Fruit fly (Drosophila melanogaster) whole organism, embryonic: ENCODE data around the gene superdeath.
A peak's percentile ranks its signal among the peaks of the same experiment; 100 is the strongest.

Source experiments
- Antp ChIP-seq: fragments of 200-800 bp; sonication (Bioruptor generic); optimal IDR thresholded peaks from 3 replicates; lab custom pipeline; 2016; ENCODE audit warnings: missing biosample characterization, missing genetic modification characterization
- CG10366 ChIP-seq: fragments of 200-800 bp; sonication (Bioruptor generic); IDR thresholded peaks from 2 replicates; pipeline ENCODE4 v1.3.6; 2022; ENCODE audit warnings: missing biosample characterization, missing genetic modification characterization
- CG10462 ChIP-seq: fragments of 200-800 bp; sonication (Bioruptor generic); optimal IDR thresholded peaks from 2 replicates; lab custom pipeline; 2016; ENCODE audit warnings: missing biosample characterization, missing genetic modification characterization
- CG11247 ChIP-seq: fragments of 200-800 bp; sonication (Bioruptor generic); IDR thresholded peaks from 2 replicates; pipeline ENCODE4 v1.3.6; 2022; ENCODE audit warnings: missing biosample characterization, missing genetic modification characterization
- CG11696 ChIP-seq: fragments of 200-800 bp; sonication (Bioruptor generic); IDR thresholded peaks from 2 replicates; pipeline ENCODE4 v1.3.6; 2022; ENCODE audit warnings: missing biosample characterization, missing genetic modification characterization
- CG12744 ChIP-seq: fragments of 200-800 bp; sonication (Bioruptor generic); optimal IDR thresholded peaks from 2 replicates; lab custom pipeline; 2016; ENCODE audit warnings: missing biosample characterization, missing genetic modification characterization
- CG12769 ChIP-seq: fragments of 200-800 bp; sonication (Bioruptor generic); optimal IDR thresholded peaks from 2 replicates; lab custom pipeline; 2019; ENCODE audit warnings: missing biosample characterization, mild to moderate bottlenecking, missing genetic modification characterization, moderate library complexity
- CG14667 ChIP-seq: fragments of 200-800 bp; sonication (Bioruptor generic); IDR thresholded peaks from 2 replicates; pipeline ENCODE4 v1.3.6; 2022; ENCODE audit warnings: missing biosample characterization, missing genetic modification characterization
- CG14965 ChIP-seq: fragments of 200-800 bp; sonication (Bioruptor generic); optimal IDR thresholded peaks from 2 replicates; lab custom pipeline; 2016; ENCODE audit warnings: missing biosample characterization, missing genetic modification characterization, borderline replicate concordance
- CG16813 ChIP-seq: fragments of 200-800 bp; sonication (Bioruptor generic); IDR thresholded peaks from 3 replicates; pipeline ENCODE4 v1.3.6; 2022; ENCODE audit warnings: missing biosample characterization, missing genetic modification characterization; ENCODE audit not compliant: partially characterized antibody
- CG17186 ChIP-seq: fragments of 200-800 bp; sonication (Bioruptor generic); optimal IDR thresholded peaks from 3 replicates; lab custom pipeline; 2017; ENCODE audit warnings: missing biosample characterization, missing genetic modification reagents, missing genetic modification characterization
- CG3065 ChIP-seq: fragments of 200-800 bp; sonication (Bioruptor generic); optimal IDR thresholded peaks from 2 replicates; lab custom pipeline; 2016; ENCODE audit warnings: missing biosample characterization, missing genetic modification characterization
- CG33557 ChIP-seq: fragments of 200-800 bp; sonication (Bioruptor generic); optimal IDR thresholded peaks from 2 replicates; lab custom pipeline; 2019; ENCODE audit warnings: missing biosample characterization, mild to moderate bottlenecking, missing genetic modification characterization, moderate library complexity
- CG34224 ChIP-seq: fragments of 200-800 bp; sonication (Bioruptor generic); IDR thresholded peaks from 3 replicates; pipeline ENCODE4 v1.3.6; 2022; ENCODE audit warnings: missing biosample characterization, missing genetic modification characterization; ENCODE audit not compliant: partially characterized antibody
- CG3726 ChIP-seq: fragments of 200-800 bp; sonication (Bioruptor generic); IDR thresholded peaks from 3 replicates; pipeline ENCODE4, ENCODE4 v1.3.6; 2022; ENCODE audit warnings: missing biosample characterization, missing genetic modification characterization
- CG3838 ChIP-seq: fragments of 200-800 bp; sonication (Bioruptor generic); optimal IDR thresholded peaks from 3 replicates; lab custom pipeline; 2016; ENCODE audit warnings: missing biosample characterization, missing genetic modification characterization
- CG42726 ChIP-seq: fragments of 200-800 bp; sonication (Bioruptor generic); IDR thresholded peaks from 2 replicates; pipeline ENCODE4 v1.3.6; 2022; ENCODE audit warnings: missing biosample characterization, missing genetic modification characterization; ENCODE audit not compliant: partially characterized antibody
- CG6272 ChIP-seq: fragments of 200-800 bp; sonication (Bioruptor generic); IDR thresholded peaks from 2 replicates; pipeline ENCODE4 v1.3.6; 2022; ENCODE audit warnings: missing biosample characterization, missing genetic modification characterization
- CG6654 ChIP-seq: fragments of 200-800 bp; sonication (Bioruptor generic); optimal IDR thresholded peaks from 2 replicates; lab custom pipeline; 2017; ENCODE audit warnings: missing biosample characterization, mild to moderate bottlenecking, missing genetic modification characterization
- CG7928 ChIP-seq: fragments of 200-800 bp; sonication (Bioruptor generic); optimal IDR thresholded peaks from 2 replicates; lab custom pipeline; 2017; ENCODE audit warnings: missing biosample characterization, mild to moderate bottlenecking, missing genetic modification characterization
- Chrac-16 ChIP-seq: fragments of 200-800 bp; sonication (Bioruptor generic); optimal IDR thresholded peaks from 3 replicates; lab custom pipeline; 2016; ENCODE audit warnings: missing biosample characterization, missing genetic modification characterization
- Doc2 ChIP-seq: fragments of 200-800 bp; sonication (Bioruptor generic); IDR thresholded peaks from 2 replicates; pipeline ENCODE4 v1.3.6; 2022; ENCODE audit warnings: missing biosample characterization, missing genetic modification characterization
- E2f1 ChIP-seq: fragments of 200-800 bp; sonication (Bioruptor generic); IDR thresholded peaks from 2 replicates; pipeline ENCODE4 v1.3.6; 2022; ENCODE audit warnings: missing biosample characterization, missing genetic modification characterization
- Hey ChIP-seq: fragments of 200-800 bp; sonication (Bioruptor generic); optimal IDR thresholded peaks from 3 replicates; lab custom pipeline; 2018; ENCODE audit warnings: missing biosample characterization, mild to moderate bottlenecking, missing genetic modification characterization
- Hr78 ChIP-seq, 2 experiments: fragments of 200-800 bp in 1 of 2; fragments of >200 bp in 1 of 2; sonication (Bioruptor generic) in 1 of 2; optimal IDR thresholded peaks; 2 replicates each; lab custom pipeline; 2017 to 2019; ENCODE audit warnings: missing biosample characterization in 2 of 2, missing genetic modification characterization in 2 of 2, mild to moderate bottlenecking in 1 of 2, moderate library complexity in 1 of 2
- Sin3A ChIP-seq: fragments of >200 bp; optimal IDR thresholded peaks from 2 replicates; lab custom pipeline; 2018
- Sry-δ ChIP-seq: fragments of 200-800 bp; sonication (Bioruptor generic); optimal IDR thresholded peaks from 2 replicates; lab custom pipeline; 2016; ENCODE audit warnings: missing biosample characterization, missing genetic modification characterization
- TFAM ChIP-seq: fragments of 200-800 bp; sonication (Bioruptor generic); optimal IDR thresholded peaks from 2 replicates; lab custom pipeline; 2017; ENCODE audit warnings: missing biosample characterization, missing genetic modification characterization, inconsistent platforms
- Usf ChIP-seq: fragments of 200-800 bp; sonication (Bioruptor generic); optimal IDR thresholded peaks from 2 replicates; lab custom pipeline; 2017; ENCODE audit warnings: missing genotype, missing biosample characterization, missing genetic modification characterization
- Vsx1 ChIP-seq: fragments of 200-800 bp; sonication (Bioruptor generic); optimal IDR thresholded peaks from 2 replicates; lab custom pipeline; 2017; ENCODE audit warnings: missing biosample characterization, mild to moderate bottlenecking, missing genetic modification characterization, missing genetic modification reagents
- YL-1 ChIP-seq: fragments of 200-800 bp; sonication (Bioruptor generic); optimal IDR thresholded peaks from 3 replicates; lab custom pipeline; 2017; ENCODE audit warnings: missing biosample characterization, mild to moderate bottlenecking, missing genetic modification characterization
- ac ChIP-seq: fragments of 200-800 bp; sonication (Bioruptor generic); optimal IDR thresholded peaks from 3 replicates; lab custom pipeline; 2017; ENCODE audit warnings: missing biosample characterization, mild to moderate bottlenecking, missing genetic modification characterization
- ap ChIP-seq: fragments of 200-800 bp; sonication (Bioruptor generic); IDR thresholded peaks from 2 replicates; pipeline ENCODE4 v1.3.6; 2022; ENCODE audit warnings: missing biosample characterization, missing genetic modification characterization
- ato ChIP-seq: fragments of 200-800 bp; sonication (Bioruptor generic); IDR thresholded peaks from 2 replicates; pipeline ENCODE4 v1.3.6; 2022; ENCODE audit warnings: missing biosample characterization, missing genetic modification characterization; ENCODE audit not compliant: partially characterized antibody
- az2 ChIP-seq: fragments of 200-800 bp; sonication (Bioruptor generic); optimal IDR thresholded peaks from 3 replicates; lab custom pipeline; 2016; ENCODE audit warnings: missing biosample characterization, missing genetic modification characterization
- bigmax ChIP-seq: fragments of 200-800 bp; sonication (Bioruptor generic); optimal IDR thresholded peaks from 2 replicates; lab custom pipeline; 2018; ENCODE audit warnings: missing biosample characterization, mild to moderate bottlenecking, missing genetic modification characterization
- caup ChIP-seq: fragments of 200-800 bp; sonication (Bioruptor generic); optimal IDR thresholded peaks from 3 replicates; lab custom pipeline; 2017; ENCODE audit warnings: missing biosample characterization, mild to moderate bottlenecking, missing genetic modification characterization, moderate library complexity; ENCODE audit not compliant: severe bottlenecking
- exex ChIP-seq: fragments of 200-800 bp; sonication (Bioruptor generic); optimal IDR thresholded peaks from 4 replicates; lab custom pipeline; 2018; ENCODE audit warnings: missing biosample characterization, mild to moderate bottlenecking, missing genetic modification characterization, moderate library complexity
- fd64A ChIP-seq: fragments of 200-800 bp; sonication (Bioruptor generic); optimal IDR thresholded peaks from 3 replicates; lab custom pipeline; 2018; ENCODE audit warnings: missing biosample characterization, mild to moderate bottlenecking, missing genetic modification characterization
- gce ChIP-seq: fragments of 200-800 bp; sonication (Bioruptor generic); IDR thresholded peaks from 3 replicates; pipeline ENCODE4 v1.3.6; 2022; ENCODE audit warnings: missing biosample characterization, missing genetic modification characterization
- gcm ChIP-seq: fragments of 200-800 bp; sonication (Bioruptor generic); optimal IDR thresholded peaks from 2 replicates; lab custom pipeline; 2019; ENCODE audit warnings: missing biosample characterization, mild to moderate bottlenecking, missing genetic modification characterization, moderate library complexity
- gsb ChIP-seq: fragments of 200-800 bp; sonication (Bioruptor generic); IDR thresholded peaks from 2 replicates; pipeline ENCODE4 v1.3.6; 2022; ENCODE audit warnings: missing biosample characterization, missing genetic modification characterization
- prd ChIP-seq, 3 experiments: fragments of >200 bp in 2 of 3; fragments of 200-800 bp in 1 of 3; sonication (Bioruptor generic) in 1 of 3; optimal IDR thresholded peaks in 2 of 3; IDR thresholded peaks in 1 of 3; 2 replicates in 2 of 3; 3 replicates in 1 of 3; pipeline versions ENCODE4 v1.3.6 to Lab custom; 2017 to 2022; ENCODE audit warnings: missing biosample characterization in 1 of 3, missing genetic modification characterization in 1 of 3
- pzg ChIP-seq: fragments of 200-800 bp; sonication (Bioruptor generic); optimal IDR thresholded peaks from 3 replicates; lab custom pipeline; 2018; ENCODE audit warnings: missing biosample characterization, mild to moderate bottlenecking, missing genetic modification characterization, moderate library complexity
- ro ChIP-seq: fragments of 200-800 bp; sonication (Bioruptor generic); IDR thresholded peaks from 2 replicates; pipeline ENCODE4 v1.3.6; 2022; ENCODE audit warnings: missing biosample characterization, missing genetic modification characterization
- run ChIP-seq: fragments of 200-800 bp; sonication (Bioruptor generic); optimal IDR thresholded peaks from 3 replicates; lab custom pipeline; 2018; ENCODE audit warnings: missing biosample characterization, mild to moderate bottlenecking, missing genetic modification characterization
- tap ChIP-seq: fragments of 200-800 bp; optimal IDR thresholded peaks from 3 replicates; lab custom pipeline; 2019; ENCODE audit warnings: missing biosample characterization, mild to moderate bottlenecking, missing genetic modification characterization, moderate library complexity
- tna ChIP-seq: fragments of 200-800 bp; sonication (Bioruptor generic); IDR thresholded peaks from 2 replicates; pipeline ENCODE4 v1.3.6; 2022; ENCODE audit warnings: missing biosample characterization, missing genetic modification characterization; ENCODE audit not compliant: partially characterized antibody
- unc-4 ChIP-seq: fragments of 200-800 bp; sonication (Bioruptor generic); IDR thresholded peaks from 2 replicates; pipeline ENCODE4 v1.3.6; 2022; ENCODE audit warnings: missing biosample characterization, missing genetic modification characterization; ENCODE audit not compliant: partially characterized antibody
- wek ChIP-seq: fragments of 200-800 bp; sonication (Bioruptor generic); optimal IDR thresholded peaks from 3 replicates; lab custom pipeline; 2018; ENCODE audit warnings: missing biosample characterization, mild to moderate bottlenecking, missing genetic modification characterization, moderate library complexity

The superdeath gene

DNA sequence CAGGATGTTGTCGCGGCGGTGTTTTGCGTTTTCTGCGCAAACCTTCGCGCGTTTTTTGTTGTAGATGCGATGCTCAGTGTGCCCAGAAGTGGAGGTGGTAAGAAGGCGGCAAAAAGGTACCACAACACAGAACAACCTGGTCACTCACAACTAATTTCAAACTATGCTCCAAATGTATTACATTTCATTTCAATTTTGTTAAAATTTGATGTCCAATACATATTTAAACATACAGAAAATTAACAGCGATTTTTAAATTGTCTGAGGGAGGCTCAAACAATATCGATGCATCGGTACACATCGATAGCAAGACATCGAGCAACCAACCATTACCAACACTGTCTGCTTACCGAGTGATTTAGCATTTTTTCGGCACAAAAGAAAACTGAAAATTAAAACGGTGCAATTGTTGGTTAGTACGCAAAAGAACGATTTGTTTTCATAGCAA is 14.8 kb downstream of the superdeath start, which contains the start of the genes Slbp and Rpn2 (continued):
- TF ChIP-seq CG42726, result peak; percentile 87
- no peak for TF ChIP-seq ac (GFP tag; lab: Kevin White, UChicago)
- no peak for TF ChIP-seq CG14667 (GFP tag; lab: Robert Waterston, UW)
- no peak for TF ChIP-seq bigmax (GFP tag; lab: Kevin White, UChicago)
- TF ChIP-seq exex (tag; lab: Kevin White, UChicago), result peak; percentile 30
- TF ChIP-seq CG10366 (GFP tag; lab: Robert Waterston, UW), result no peak
- no peak for TF ChIP-seq ap (GFP tag; lab: Robert Waterston, UW)
- TF ChIP-seq CG3065 (GFP tag; lab: Kevin White, UChicago), result no peak
- no peak for TF ChIP-seq ro (GFP tag; lab: Robert Waterston, UW)
- no peak for TF ChIP-seq Hey (tag; lab: Kevin White, UChicago)
- TF ChIP-seq prd (optimal IDR thresholded peaks at IDR 0.05; lab: Kevin White, UChicago), result no peak
- TF ChIP-seq prd (GFP tag; IDR thresholded peaks at IDR 0.05; lab: Robert Waterston, UW), result 0 out of 3 replicates have a peak, but pooled peaks have one; percentile 15
- peak; percentile 98 for TF ChIP-seq Sin3A (lab: Kevin White, UChicago)
- peak; percentile 10 for TF ChIP-seq caup
- TF ChIP-seq CG3726 (GFP tag; lab: Robert Waterston, UW), result no peak
- TF ChIP-seq gsb, result no peak
- peak; percentile 74 for TF ChIP-seq tna (GFP tag; lab: Robert Waterston, UW)
- TF ChIP-seq E2f1 (GFP tag; lab: Robert Waterston, UW), result peak; percentile 56; the same call in 1 of the 2 replicates
- TF ChIP-seq Sry-δ (GFP tag; lab: Kevin White, UChicago), result peak; percentile 87
- no peak for TF ChIP-seq CG11696 (GFP tag; lab: Robert Waterston, UW)
- TF ChIP-seq Doc2 (GFP tag; lab: Robert Waterston, UW), result no peak
- no peak for TF ChIP-seq tap (tag; lab: Kevin White, UChicago)
- TF ChIP-seq wek, result no peak
- TF ChIP-seq CG34224 (GFP tag; lab: Robert Waterston, UW), result peak; percentile 97
- peak; percentile 97 for TF ChIP-seq unc-4
- peak; percentile 98 for TF ChIP-seq pzg (GFP tag; lab: Kevin White, UChicago)
- no peak for TF ChIP-seq CG6272
- peak; percentile 90 for TF ChIP-seq CG17186 (GFP tag; lab: Kevin White, UChicago)
- no peak for TF ChIP-seq CG10462 (GFP tag; lab: Kevin White, UChicago)
- TF ChIP-seq CG3838, result no peak
- TF ChIP-seq TFAM (GFP tag; lab: Kevin White, UChicago), result no peak
- TF ChIP-seq CG12744 (GFP tag; lab: Kevin White, UChicago), result peak; percentile 36
- no peak for TF ChIP-seq CG33557 (GFP tag; lab: Kevin White, UChicago)
- TF ChIP-seq Vsx1 (GFP tag; lab: Kevin White, UChicago), result no peak
- peak; percentile 10 for TF ChIP-seq Chrac-16
- TF ChIP-seq CG6654 (GFP tag; lab: Kevin White, UChicago), result no peak
- TF ChIP-seq Hr78 (GFP tag; optimal IDR thresholded peaks at IDR 0.05; lab: Kevin White, UChicago), result no peak
- no peak for TF ChIP-seq gcm (GFP tag; lab: Kevin White, UChicago)
- no peak for TF ChIP-seq Usf (GFP tag; lab: Kevin White, UChicago)
- TF ChIP-seq Antp, result no peak
- TF ChIP-seq CG7928 (GFP tag; lab: Kevin White, UChicago), result peak; percentile 16
- TF ChIP-seq run (tag; lab: Kevin White, UChicago), result no peak
- peak; percentile 5 for TF ChIP-seq az2 (GFP tag; lab: Kevin White, UChicago)
- peak; percentile 90 for TF ChIP-seq CG16813 (GFP tag; lab: Robert Waterston, UW)
- peak; percentile 74; the same call in 1 of the 2 replicates for TF ChIP-seq ato (GFP tag; lab: Robert Waterston, UW)
- no peak for TF ChIP-seq CG14965 (GFP tag; lab: Kevin White, UChicago)
- TF ChIP-seq CG11247 (GFP tag; lab: Robert Waterston, UW), result no peak
- TF ChIP-seq fd64A, result no peak
- no peak for TF ChIP-seq gce (GFP tag; lab: Robert Waterston, UW)
- TF ChIP-seq CG12769 (tag; lab: Kevin White, UChicago), result peak; percentile 58
- TF ChIP-seq YL-1, result peak; percentile 88
